Worm (Caenorhabditis elegans) whole organism, L4 larva: Measurements from ENCODE around the gene F02E11.4.

Source experiments
- F10B5.3 ChIP-seq: sonication (generic microtip); optimal IDR thresholded peaks from 2 replicates; lab custom pipeline; 2016; ENCODE audit warnings: mild to moderate bottlenecking, missing genetic modification characterization, missing compliant biosample characterization
- F44E2.7 ChIP-seq: fragments of 200-800 bp; sonication (Bioruptor generic); IDR thresholded peaks from 2 replicates; pipeline ENCODE4 v2.1.2; 2022; ENCODE audit warnings: missing genetic modification characterization, missing compliant biosample characterization
- F49E8.2 ChIP-seq: sonication (generic microtip); optimal IDR thresholded peaks from 2 replicates; lab custom pipeline; 2016; ENCODE audit warnings: missing compliant biosample characterization, mild to moderate bottlenecking, missing genetic modification characterization, borderline replicate concordance
- Y48G9A.11 ChIP-seq: fragments of 200-800 bp; sonication (Bioruptor generic); IDR thresholded peaks from 2 replicates; pipeline ENCODE4 v1.3.6; 2022; ENCODE audit warnings: missing genetic modification reagents, missing genetic modification characterization, missing compliant biosample characterization
- ZK337.2 ChIP-seq: fragments of 200-800 bp; sonication (Bioruptor generic); IDR thresholded peaks from 2 replicates; pipeline ENCODE4 v1.3.6; 2022; ENCODE audit warnings: missing genetic modification reagents, missing genetic modification characterization, missing compliant biosample characterization
- ZK546.5 ChIP-seq, 2 experiments: sonication (generic microtip); optimal IDR thresholded peaks; 2 replicates each; lab custom pipeline; 2017; ENCODE audit warnings: missing biosample characterization in 2 of 2, missing genetic modification characterization in 2 of 2
- aha-1 ChIP-seq: fragments of 150-350 bp; peaks from one replicate; lab custom pipeline; 2014; ENCODE audit warnings: missing biosample characterization, missing genetic modification characterization
- ama-1 ChIP-seq: fragments of 150-350 bp; optimal IDR thresholded peaks from 2 replicates; lab custom pipeline; 2014; ENCODE audit warnings: inconsistent platforms, mixed read lengths
- arid-1 ChIP-seq: fragments of 200-800 bp; sonication (Bioruptor generic); conservative IDR thresholded peaks from 2 replicates; pipeline ENCODE4 v1.3.6; 2022; ENCODE audit warnings: missing genetic modification reagents, missing genetic modification characterization, missing compliant biosample characterization
- ctbp-1 ChIP-seq: fragments of 200-800 bp; sonication (Bioruptor generic); IDR thresholded peaks from 2 replicates; pipeline ENCODE4 v1.3.6; 2022; ENCODE audit warnings: missing genetic modification reagents, missing genetic modification characterization, missing compliant biosample characterization
- dmd-8 ChIP-seq: fragments of 200-800 bp; sonication (Bioruptor generic); IDR thresholded peaks from 2 replicates; pipeline ENCODE4 v1.3.6; 2022; ENCODE audit warnings: missing genetic modification characterization, missing compliant biosample characterization
- dve-1 ChIP-seq: sonication (generic microtip); optimal IDR thresholded peaks from 2 replicates; lab custom pipeline; 2017; ENCODE audit warnings: antibody characterized with exemption, mild to moderate bottlenecking, missing genetic modification characterization, missing compliant biosample characterization; ENCODE audit not compliant: insufficient read depth
- hlh-30 ChIP-seq: sonication (generic microtip); optimal IDR thresholded peaks from 2 replicates; lab custom pipeline; 2017; ENCODE audit warnings: antibody characterized with exemption, mild to moderate bottlenecking, missing genetic modification characterization, missing compliant biosample characterization; ENCODE audit not compliant: insufficient read depth
- jun-1 ChIP-seq: fragments of 150-350 bp; optimal IDR thresholded peaks from 2 replicates; lab custom pipeline; 2014; ENCODE audit warnings: missing biosample characterization, missing genetic modification reagents, missing genetic modification characterization
- lin-15B ChIP-seq: fragments of 150-350 bp; sonication (generic microtip); optimal IDR thresholded peaks from 3 replicates; lab custom pipeline; 2014; ENCODE audit warnings: missing biosample characterization, missing genetic modification characterization
- lsy-2 ChIP-seq, 2 experiments: fragments of 150-350 bp in 1 of 2; sonication (generic microtip) in 1 of 2; optimal IDR thresholded peaks; 2 replicates each; lab custom pipeline; 2014 to 2017; ENCODE audit warnings: missing biosample characterization in 2 of 2, missing genetic modification characterization in 2 of 2
- madf-9 ChIP-seq: fragments of 200-800 bp; sonication (Bioruptor generic); conservative IDR thresholded peaks from 2 replicates; pipeline ENCODE4 v1.3.6; 2022; ENCODE audit warnings: missing genetic modification reagents, missing genetic modification characterization, missing compliant biosample characterization
- mdl-1 ChIP-seq, 2 experiments: fragments of 150-350 bp in 1 of 2; sonication (generic microtip) in 1 of 2; optimal IDR thresholded peaks; 2 replicates each; lab custom pipeline; 2014 to 2017; ENCODE audit warnings: missing biosample characterization in 2 of 2, missing genetic modification characterization in 2 of 2
- mes-2 ChIP-seq: sonication (generic microtip); optimal IDR thresholded peaks from 2 replicates; lab custom pipeline; 2016; ENCODE audit warnings: missing genotype, mild to moderate bottlenecking, missing genetic modification characterization, missing compliant biosample characterization; ENCODE audit not compliant: poor library complexity, severe bottlenecking
- mxl-2 ChIP-seq: fragments of 200-800 bp; sonication (Bioruptor generic); conservative IDR thresholded peaks from 2 replicates; pipeline ENCODE4 v1.3.6; 2022; ENCODE audit warnings: missing genetic modification reagents, missing genetic modification characterization, missing compliant biosample characterization
- nhr-111 ChIP-seq: fragments of 200-800 bp; sonication (Bioruptor generic); optimal IDR thresholded peaks from 2 replicates; lab custom pipeline; 2018; ENCODE audit warnings: mild to moderate bottlenecking, missing genetic modification characterization, missing compliant biosample characterization
- nhr-41 ChIP-seq: fragments of 200-800 bp; sonication (Bioruptor generic); IDR thresholded peaks from 2 replicates; pipeline ENCODE4 v1.3.6; 2022; ENCODE audit warnings: missing genetic modification reagents, missing genetic modification characterization, missing compliant biosample characterization
- nhr-48 ChIP-seq: sonication (generic microtip); optimal IDR thresholded peaks from 2 replicates; lab custom pipeline; 2016; ENCODE audit warnings: mild to moderate bottlenecking, missing genetic modification characterization, missing compliant biosample characterization
- php-3 ChIP-seq: fragments of 200-800 bp; sonication (Bioruptor generic); IDR thresholded peaks from 2 replicates; pipeline ENCODE4 v1.3.6; 2022; ENCODE audit warnings: missing genetic modification reagents, missing genetic modification characterization, missing compliant biosample characterization
- pqm-1 ChIP-seq: sonication (generic microtip); optimal IDR thresholded peaks from 2 replicates; lab custom pipeline; 2017; ENCODE audit warnings: missing biosample characterization, missing genetic modification characterization
- rbr-2 ChIP-seq: sonication (generic microtip); optimal IDR thresholded peaks from 2 replicates; lab custom pipeline; 2016; ENCODE audit warnings: missing genotype, missing genetic modification characterization, missing compliant biosample characterization
- saeg-2 ChIP-seq: fragments of 200-800 bp; sonication (Bioruptor generic); IDR thresholded peaks from 2 replicates; pipeline ENCODE4 v1.3.6; 2022; ENCODE audit warnings: missing genetic modification reagents, missing genetic modification characterization, missing compliant biosample characterization
- set-16 ChIP-seq: fragments of 200-800 bp; sonication (Bioruptor generic); IDR thresholded peaks from 2 replicates; pipeline ENCODE4 v1.3.6; 2022; ENCODE audit warnings: missing genetic modification reagents, missing genetic modification characterization, missing compliant biosample characterization
- skn-1 ChIP-seq: fragments of 150-350 bp; optimal IDR thresholded peaks from 2 replicates; lab custom pipeline; 2014; ENCODE audit warnings: missing biosample characterization, missing genetic modification characterization
- spr-1 ChIP-seq: sonication (generic microtip); optimal IDR thresholded peaks from 2 replicates; lab custom pipeline; 2016; ENCODE audit warnings: mild to moderate bottlenecking, missing genetic modification characterization, missing compliant biosample characterization
- spr-3 ChIP-seq: fragments of 200-800 bp; sonication (Bioruptor generic); optimal IDR thresholded peaks from 2 replicates; lab custom pipeline; 2018; ENCODE audit warnings: mild to moderate bottlenecking, missing genetic modification characterization, missing compliant biosample characterization
- tag-97 ChIP-seq: fragments of 200-800 bp; sonication (Bioruptor generic); IDR thresholded peaks from 2 replicates; pipeline ENCODE4 v1.3.6; 2022; ENCODE audit warnings: missing genetic modification characterization, missing compliant biosample characterization
- tra-1 ChIP-seq: fragments of 200-800 bp; sonication (Bioruptor generic); IDR thresholded peaks from 2 replicates; pipeline ENCODE4 v1.3.6; 2022; ENCODE audit warnings: missing genetic modification reagents, missing genetic modification characterization, missing compliant biosample characterization
- unc-130 ChIP-seq: sonication (generic microtip); optimal IDR thresholded peaks from 2 replicates; lab custom pipeline; 2016; ENCODE audit warnings: missing genetic modification reagents, missing genetic modification characterization, missing compliant biosample characterization
- unc-62 ChIP-seq, 3 experiments: fragments of 150-350 bp in 1 of 3; sonication (generic microtip); optimal IDR thresholded peaks in 2 of 3; peaks in 1 of 3; 1 replicate in 1 of 3; 2 replicates in 2 of 3; lab custom pipeline; 2014 to 2017; ENCODE audit warnings: missing biosample characterization in 3 of 3, missing genetic modification characterization in 3 of 3, missing genetic modification reagents in 3 of 3, missing genotype in 1 of 3
- zfp-3 ChIP-seq: fragments of 200-800 bp; sonication (Bioruptor generic); conservative IDR thresholded peaks from 2 replicates; pipeline ENCODE4 v1.3.6; 2022; ENCODE audit warnings: missing genetic modification reagents, missing genetic modification characterization, missing compliant biosample characterization
- zip-2 ChIP-seq: fragments of 150-350 bp; optimal IDR thresholded peaks from 2 replicates; lab custom pipeline; 2014; ENCODE audit warnings: missing biosample characterization, missing genetic modification characterization

The F02E11.4 gene

DNA sequence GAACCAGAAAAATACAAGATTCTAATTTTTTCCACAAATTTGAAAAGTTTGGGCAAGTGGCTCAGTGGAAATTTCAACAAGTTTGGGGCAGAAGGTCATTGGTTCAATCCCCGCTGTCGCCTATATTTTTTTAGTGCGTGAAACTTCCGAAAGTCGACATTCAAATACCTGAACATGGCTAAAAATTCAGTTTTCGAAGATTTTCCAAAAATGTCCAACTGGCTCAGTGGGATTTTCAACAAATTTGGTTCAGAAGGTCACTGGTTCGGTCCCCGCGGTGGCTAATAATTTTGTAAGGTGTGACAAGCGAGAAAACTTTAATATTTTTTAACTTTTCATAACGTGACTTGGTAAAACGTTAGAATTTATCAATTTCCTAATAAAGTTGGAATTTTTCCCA lies 12.9 kb downstream of the F02E11.4 start:
- TF ChIP-seq jun-1 (tag; lab: Kevin White, UChicago) (no peak), F44E2.7 (no peak), aha-1 (tag; lab: Kevin White, UChicago) (no peak), nhr-48 (tag; lab: Kevin White, UChicago) (no peak), spr-3 (no peak), skn-1 (no peak), spr-1 (tag; lab: Kevin White, UChicago) (no peak), nhr-111 (GFP tag; lab: Kevin White, UChicago) (no peak), lin-15B (no peak), mxl-2 (GFP tag; lab: Robert Waterston, UW) (no peak), zip-2 (tag; lab: Kevin White, UChicago) (no peak), F10B5.3 (no peak), rbr-2 (tag; lab: Kevin White, UChicago) (no peak), saeg-2 (GFP tag; lab: Robert Waterston, UW) (no peak), unc-130 (GFP tag; lab: Kevin White, UChicago) (no peak), ZK546.5 (tag; optimal IDR thresholded peaks at IDR 0.05; lab: Kevin White, UChicago) (no peak), arid-1 (GFP tag; lab: Robert Waterston, UW) (no peak)

DNA sequence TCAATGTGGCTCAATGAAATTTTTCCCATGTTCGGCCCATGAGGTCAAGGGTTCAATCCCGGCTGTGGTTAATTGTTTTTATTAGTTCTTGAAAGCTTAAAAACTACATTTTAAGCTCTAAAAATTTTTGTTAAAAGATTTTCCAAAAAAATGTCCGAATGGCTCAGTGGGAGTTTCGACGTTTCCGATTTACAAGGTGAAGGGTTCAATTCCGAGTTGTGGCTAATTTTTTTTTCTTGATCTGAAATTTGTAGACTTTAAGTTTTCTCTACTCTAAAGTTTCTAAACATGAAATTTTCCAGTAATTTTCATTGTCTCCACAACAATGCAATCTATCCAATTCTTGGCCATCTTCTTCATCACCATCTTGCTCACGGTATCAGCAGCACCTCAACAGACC lies 15.1 kb downstream of the F02E11.4 start, which contains the start of gene F02E11.2:
Gene F02E11.2 (plus strand): TSS at position 301 of the 400 bp plus-strand sequence.
- TF ChIP-seq ama-1 (lab: Kevin White, UChicago) (no peak), ctbp-1 (GFP tag; lab: Robert Waterston, UW) (no peak), F49E8.2 (tag; lab: Kevin White, UChicago) (no peak), mdl-1 (tag; optimal IDR thresholded peaks at IDR 0.05; lab: Kevin White, UChicago) (no peak), madf-9 (GFP tag; lab: Robert Waterston, UW) (no peak), tra-1 (GFP tag; lab: Robert Waterston, UW) (no peak), dve-1 (no peak), php-3 (no peak), mes-2 (tag; lab: Kevin White, UChicago) (no peak), ZK337.2 (no peak), pqm-1 (tag; lab: Kevin White, UChicago) (no peak), zfp-3 (GFP tag; lab: Robert Waterston, UW) (no peak)

DNA sequence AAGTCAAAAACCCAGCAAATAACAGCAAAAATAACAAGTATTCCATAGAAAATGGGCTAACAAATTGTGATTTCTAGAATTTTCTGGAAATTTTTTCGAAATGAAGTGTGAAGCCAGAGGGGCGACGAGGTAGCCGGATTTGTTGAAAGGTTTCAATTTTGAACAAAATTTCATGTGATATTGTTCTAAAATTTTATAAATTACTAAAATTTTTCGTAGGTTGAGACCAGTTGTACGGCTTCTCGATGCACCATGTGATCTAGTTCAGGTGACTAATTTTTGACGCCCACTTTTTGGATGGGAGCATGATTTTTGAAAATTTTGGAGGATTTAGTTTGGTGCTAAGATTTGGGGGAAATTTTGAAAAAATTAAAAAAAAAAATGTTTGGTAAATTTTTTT lies 18.3 kb downstream of the F02E11.4 start, which contains the start of gene gcy-19:
Gene gcy-19 (minus strand): TSS at position 101 of the 400 bp plus-strand sequence.
- TF ChIP-seq mdl-1 (tag; optimal IDR thresholded peaks at IDR 0.05; lab: Kevin White, UChicago) (no peak), lsy-2 (tag; optimal IDR thresholded peaks at IDR 0.05; lab: Kevin White, UChicago) (no peak), tag-97 (GFP tag; lab: Robert Waterston, UW) (no peak), unc-62 (GFP tag; optimal IDR thresholded peaks at IDR 0.05 in 1 of 2; lab: Kevin White, UChicago) (peak in 1 of 2 experiments; percentile 8), unc-62 (tag; optimal IDR thresholded peaks at IDR 0.05; lab: Kevin White, UChicago) (no peak), Y48G9A.11 (GFP tag; lab: Robert Waterston, UW) (no peak)

DNA sequence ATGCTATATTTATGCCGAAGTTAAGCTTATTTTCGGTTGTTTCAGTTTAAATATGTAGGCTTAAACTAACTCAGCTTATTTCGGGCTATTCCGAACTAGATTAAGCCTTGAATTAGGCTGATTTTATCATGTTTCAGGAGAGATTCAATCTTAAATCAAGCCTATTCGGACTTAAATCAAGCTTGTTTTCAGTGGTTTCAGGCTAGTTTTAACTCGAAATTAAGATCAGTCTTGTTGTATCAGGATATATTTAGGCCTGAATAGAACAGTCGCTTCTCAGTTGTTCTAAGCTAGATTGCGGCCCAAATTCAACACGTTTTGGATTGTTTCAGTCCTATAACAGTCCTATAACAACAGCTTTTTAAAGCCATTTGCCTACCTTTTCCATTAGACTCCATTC lies 25.8 kb downstream of the F02E11.4 start:
- TF ChIP-seq dmd-8 (no peak), aha-1 (tag; lab: Kevin White, UChicago) (peak; percentile 96)

DNA sequence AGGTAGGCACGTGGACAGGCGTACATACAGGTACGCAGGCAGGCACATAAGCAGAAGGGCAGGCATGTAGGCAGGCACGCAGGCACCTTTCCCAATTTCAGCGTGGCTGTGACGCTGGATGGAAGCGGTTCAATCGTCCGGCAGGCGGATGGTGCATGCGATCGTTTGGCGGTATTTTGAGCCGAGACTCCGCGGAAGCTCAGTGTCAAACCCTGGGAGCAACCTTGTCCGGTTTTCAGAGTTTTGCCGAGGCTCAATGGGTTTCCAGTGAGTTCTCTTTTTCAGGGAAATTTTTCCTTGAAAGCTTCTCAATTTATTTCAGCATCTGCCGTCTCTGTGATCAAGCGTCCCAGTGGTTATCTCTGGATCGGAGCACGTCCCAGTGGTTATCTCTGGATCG lies 27.4 kb downstream of the F02E11.4 start:
- TF ChIP-seq madf-9 (GFP tag; lab: Robert Waterston, UW) (no peak), hlh-30 (tag; lab: Kevin White, UChicago) (no peak), nhr-41 (no peak), set-16 (GFP tag; lab: Robert Waterston, UW) (peak; percentile 60; the same call in 1 of the 2 replicates)
